Fruit fly (Drosophila melanogaster) whole organism, prepupa: ENCODE results near the gene Tsr1.
A peak's percentile ranks its signal among the peaks of the same experiment; 100 is the strongest.

ENCODE experiments used
- Blimp-1 ChIP-seq: fragments of 200-800 bp; sonication (Bioruptor generic); optimal IDR thresholded peaks from 3 replicates; lab custom pipeline; 2017; ENCODE audit warnings: missing biosample characterization, missing genetic modification characterization, mild to moderate bottlenecking, moderate library complexity, missing genetic modification reagents
- CG10631 ChIP-seq: fragments of 200-800 bp; sonication (Bioruptor generic); optimal IDR thresholded peaks from 2 replicates; lab custom pipeline; 2016; ENCODE audit warnings: missing biosample characterization, missing genetic modification characterization
- CG10669 ChIP-seq: fragments of 200-800 bp; sonication (Bioruptor generic); optimal IDR thresholded peaks from 3 replicates; lab custom pipeline; 2018; ENCODE audit warnings: missing biosample characterization, mild to moderate bottlenecking, missing genetic modification characterization, moderate library complexity
- CG11294 ChIP-seq: fragments of 200-800 bp; sonication (Bioruptor generic); IDR thresholded peaks from 2 replicates; pipeline ENCODE4 v1.3.6; 2022; ENCODE audit warnings: missing biosample characterization, missing genetic modification characterization
- CG11902 ChIP-seq: fragments of 200-800 bp; sonication (Bioruptor generic); optimal IDR thresholded peaks from 3 replicates; lab custom pipeline; 2016; ENCODE audit warnings: missing biosample characterization, missing genetic modification characterization
- CG15336 ChIP-seq: fragments of 200-800 bp; sonication (Bioruptor generic); IDR thresholded peaks from 2 replicates; pipeline ENCODE4 v1.3.6; 2022; ENCODE audit warnings: missing biosample characterization, missing genetic modification characterization
- CG16779 ChIP-seq: fragments of 200-800 bp; sonication (Bioruptor generic); optimal IDR thresholded peaks from 3 replicates; lab custom pipeline; 2017; ENCODE audit warnings: missing biosample characterization, mild to moderate bottlenecking, missing genetic modification characterization
- CG31627 ChIP-seq: fragments of 200-800 bp; sonication (Bioruptor generic); optimal IDR thresholded peaks from 3 replicates; lab custom pipeline; 2016; ENCODE audit warnings: missing biosample characterization, missing genetic modification characterization
- CG34406 ChIP-seq: fragments of 200-800 bp; sonication (Bioruptor generic); optimal IDR thresholded peaks from 3 replicates; lab custom pipeline; 2016; ENCODE audit warnings: missing biosample characterization, missing genetic modification characterization
- CG3919 ChIP-seq: fragments of 200-800 bp; sonication (Bioruptor generic); optimal IDR thresholded peaks from 3 replicates; lab custom pipeline; 2016; ENCODE audit warnings: missing biosample characterization, missing genetic modification characterization
- CG4318 ChIP-seq: fragments of 200-800 bp; sonication (Bioruptor generic); optimal IDR thresholded peaks from 3 replicates; lab custom pipeline; 2017; ENCODE audit warnings: missing biosample characterization, mild to moderate bottlenecking, missing genetic modification characterization
- CG6163 ChIP-seq: fragments of 200-800 bp; sonication (Bioruptor generic); IDR thresholded peaks from 3 replicates; pipeline ENCODE4 v1.3.6; 2022; ENCODE audit warnings: missing biosample characterization, missing genetic modification characterization
- CG6276 ChIP-seq: fragments of 200-800 bp; sonication (Bioruptor generic); optimal IDR thresholded peaks from 2 replicates; lab custom pipeline; 2017; ENCODE audit warnings: missing biosample characterization, mild to moderate bottlenecking, missing genetic modification characterization
- CG6792 ChIP-seq: fragments of 200-800 bp; sonication (Bioruptor generic); optimal IDR thresholded peaks from 3 replicates; lab custom pipeline; 2016; ENCODE audit warnings: missing biosample characterization, missing genetic modification characterization
- CG6854 ChIP-seq: fragments of 200-800 bp; sonication (Bioruptor generic); optimal IDR thresholded peaks from 2 replicates; lab custom pipeline; 2017; ENCODE audit warnings: missing biosample characterization, mild to moderate bottlenecking, missing genetic modification characterization
- CG7368 ChIP-seq: fragments of 200-800 bp; sonication (Bioruptor generic); optimal IDR thresholded peaks from 3 replicates; lab custom pipeline; 2016; ENCODE audit warnings: missing biosample characterization, missing genetic modification characterization
- CG8319 ChIP-seq: fragments of 200-800 bp; sonication (Bioruptor generic); optimal IDR thresholded peaks from 3 replicates; lab custom pipeline; 2016; ENCODE audit warnings: missing biosample characterization, missing genetic modification characterization
- CG9139 ChIP-seq: fragments of 200-800 bp; sonication (Bioruptor generic); optimal IDR thresholded peaks from 3 replicates; lab custom pipeline; 2017; ENCODE audit warnings: missing biosample characterization, mild to moderate bottlenecking, missing genetic modification characterization
- Eip75B ChIP-seq: fragments of 200-800 bp; sonication (Bioruptor generic); optimal IDR thresholded peaks from 3 replicates; lab custom pipeline; 2016; ENCODE audit warnings: missing biosample characterization, missing genetic modification characterization
- Eip93F ChIP-seq: fragments of 200-800 bp; sonication (Bioruptor generic); optimal IDR thresholded peaks from 2 replicates; lab custom pipeline; 2016; ENCODE audit warnings: missing biosample characterization, mild to moderate bottlenecking, missing genetic modification characterization
- Ets21C ChIP-seq: fragments of 200-800 bp; sonication (Bioruptor generic); optimal IDR thresholded peaks from 3 replicates; lab custom pipeline; 2016; ENCODE audit warnings: missing biosample characterization, missing genetic modification characterization
- Ets96B ChIP-seq: fragments of 200-800 bp; optimal IDR thresholded peaks from 2 replicates; lab custom pipeline; 2019; ENCODE audit warnings: missing biosample characterization, mild to moderate bottlenecking, missing genetic modification characterization, moderate library complexity
- Gug ChIP-seq: fragments of 200-800 bp; sonication (Bioruptor generic); IDR thresholded peaks from 2 replicates; pipeline ENCODE4 v1.3.6; 2022; ENCODE audit warnings: missing biosample characterization, missing genetic modification characterization
- Hr38 ChIP-seq: sonication (Bioruptor generic); optimal IDR thresholded peaks from 2 replicates; lab custom pipeline; 2016; ENCODE audit warnings: missing biosample characterization, missing genetic modification characterization
- Hr4 ChIP-seq: fragments of 200-800 bp; sonication (Bioruptor generic); optimal IDR thresholded peaks from 3 replicates; lab custom pipeline; 2016; ENCODE audit warnings: missing biosample characterization, missing genetic modification characterization
- Lpt ChIP-seq: fragments of 200-800 bp; sonication (Bioruptor generic); optimal IDR thresholded peaks from 3 replicates; lab custom pipeline; 2016; ENCODE audit warnings: missing biosample characterization, missing genetic modification characterization
- Smox ChIP-seq: fragments of 200-800 bp; sonication (Bioruptor generic); optimal IDR thresholded peaks from 3 replicates; lab custom pipeline; 2016; ENCODE audit warnings: missing biosample characterization, missing genetic modification characterization
- Sox102F ChIP-seq: fragments of 200-800 bp; sonication (Bioruptor generic); optimal IDR thresholded peaks from 2 replicates; lab custom pipeline; 2016; ENCODE audit warnings: missing biosample characterization, mild to moderate bottlenecking, missing genetic modification characterization
- cyc ChIP-seq: fragments of 200-800 bp; sonication (Bioruptor generic); optimal IDR thresholded peaks from 3 replicates; lab custom pipeline; 2016; ENCODE audit warnings: missing biosample characterization, missing genetic modification characterization
- dac ChIP-seq: fragments of 200-800 bp; sonication (Bioruptor generic); optimal IDR thresholded peaks from 2 replicates; lab custom pipeline; 2017; ENCODE audit warnings: missing biosample characterization, mild to moderate bottlenecking, missing genetic modification characterization
- eg ChIP-seq: fragments of 200-800 bp; sonication (Bioruptor generic); IDR thresholded peaks from 3 replicates; pipeline ENCODE4 v1.3.6; 2022; ENCODE audit warnings: missing biosample characterization, missing genetic modification characterization
- esn ChIP-seq: fragments of 200-800 bp; sonication (Bioruptor generic); optimal IDR thresholded peaks from 2 replicates; lab custom pipeline; 2016; ENCODE audit warnings: missing biosample characterization, mild to moderate bottlenecking, missing genetic modification characterization, moderate library complexity
- fkh ChIP-seq: fragments of 200-800 bp; sonication (Bioruptor generic); optimal IDR thresholded peaks from 3 replicates; lab custom pipeline; 2017; ENCODE audit warnings: missing biosample characterization, mild to moderate bottlenecking, missing genetic modification characterization, moderate library complexity
- lz ChIP-seq: fragments of 200-800 bp; sonication (Bioruptor generic); optimal IDR thresholded peaks from 3 replicates; lab custom pipeline; 2016; ENCODE audit warnings: missing biosample characterization, missing genetic modification characterization
- net ChIP-seq: fragments of 200-800 bp; sonication (Bioruptor generic); optimal IDR thresholded peaks from 3 replicates; lab custom pipeline; 2016; ENCODE audit warnings: missing biosample characterization, missing genetic modification characterization
- pdm3 ChIP-seq: fragments of 200-800 bp; sonication (Bioruptor generic); optimal IDR thresholded peaks from 3 replicates; lab custom pipeline; 2016; ENCODE audit warnings: missing biosample characterization, missing genetic modification characterization
- salr ChIP-seq, 2 experiments: fragments of 200-800 bp; sonication (Bioruptor generic); optimal IDR thresholded peaks; 3 replicates each; lab custom pipeline; 2016 to 2018; ENCODE audit warnings: missing biosample characterization in 2 of 2, missing genetic modification characterization in 2 of 2, mild to moderate bottlenecking in 1 of 2
- spab ChIP-seq: fragments of 200-800 bp; sonication (Bioruptor generic); optimal IDR thresholded peaks from 2 replicates; lab custom pipeline; 2017; ENCODE audit warnings: missing biosample characterization, mild to moderate bottlenecking, missing genetic modification characterization, missing genetic modification reagents
- ss ChIP-seq, 2 experiments: fragments of 200-800 bp; sonication (Bioruptor generic); optimal IDR thresholded peaks; 2 replicates in 1 of 2; 3 replicates in 1 of 2; lab custom pipeline; 2017 to 2018; ENCODE audit warnings: mild to moderate bottlenecking in 2 of 2, missing biosample characterization in 2 of 2, missing genetic modification characterization in 2 of 2, moderate library complexity in 1 of 2
- svp ChIP-seq: fragments of 200-800 bp; sonication (Bioruptor generic); peaks from one replicate; lab custom pipeline; 2016; ENCODE audit warnings: missing biosample characterization, missing genetic modification characterization
- vri ChIP-seq: fragments of 200-800 bp; sonication (Bioruptor generic); optimal IDR thresholded peaks from 3 replicates; lab custom pipeline; 2016; ENCODE audit warnings: missing biosample characterization, mild to moderate bottlenecking, missing genetic modification characterization

Tsr1 gene

DNA sequence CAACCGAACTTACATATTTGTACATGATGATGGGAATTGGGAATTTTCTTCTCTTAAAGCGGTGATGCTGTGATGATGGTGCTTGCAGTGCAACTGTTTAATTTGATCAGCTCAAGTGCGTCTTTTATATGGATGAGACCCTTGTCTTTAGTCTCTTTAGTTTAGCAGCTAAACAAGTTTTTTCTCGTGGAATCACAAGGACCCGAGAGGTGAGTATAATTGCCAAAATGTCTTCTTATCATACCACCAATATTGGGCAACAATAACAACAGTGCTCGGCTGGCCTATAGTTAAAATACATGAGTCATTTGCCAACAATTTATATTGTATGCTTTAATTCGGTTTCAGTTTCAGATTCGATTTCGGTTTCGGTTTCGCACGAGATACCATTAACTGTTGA is 37.3 kb upstream of the Tsr1 start, which contains the start of gene Edg78E:
TSS of gene Edg78E (minus strand) at position 101 of the 400 bp plus-strand sequence.
- TF ChIP-seq Hr38 (GFP tag; lab: Kevin White, UChicago) (no peak), Smox (no peak), CG16779 (tag; lab: Kevin White, UChicago) (no peak), CG9139 (no peak), CG10631 (GFP tag; lab: Kevin White, UChicago) (no peak), CG7368 (no peak), salr (GFP tag; optimal IDR thresholded peaks at IDR 0.05; lab: Kevin White, UChicago) (no peak), svp (GFP tag; lab: Kevin White, UChicago) (no peak)

dm6 chr3L:21298375-21298774 is 36.6 kb upstream of the Tsr1 start, which contains the start of gene CG43702:
Gene CG43702, plus strand, starts transcription at chr3L:21298675.
- TF ChIP-seq dac (GFP tag; lab: Kevin White, UChicago), result no peak
- TF ChIP-seq Ets96B (tag; lab: Kevin White, UChicago), result no peak
- TF ChIP-seq net (GFP tag; lab: Kevin White, UChicago), result no peak
- no peak for TF ChIP-seq CG4318 (GFP tag; lab: Kevin White, UChicago)

dm6 chr3L:21299203-21299602 is 35.8 kb upstream of the Tsr1 start:
- no peak for TF ChIP-seq CG11902
- TF ChIP-seq Ets21C (GFP tag; lab: Kevin White, UChicago), result no peak
- TF ChIP-seq CG10631 (GFP tag; lab: Kevin White, UChicago), result no peak
- TF ChIP-seq net (GFP tag; lab: Kevin White, UChicago), result no peak
- TF ChIP-seq CG9139, result no peak
- no peak for TF ChIP-seq CG34406 (GFP tag; lab: Kevin White, UChicago)
- TF ChIP-seq CG6276 (GFP tag; lab: Kevin White, UChicago), result no peak
- TF ChIP-seq Lpt (GFP tag; lab: Kevin White, UChicago), result no peak
- TF ChIP-seq CG11294, result no peak
- TF ChIP-seq CG6854, result no peak
- no peak for TF ChIP-seq lz (GFP tag; lab: Kevin White, UChicago)
- TF ChIP-seq ss (GFP tag; optimal IDR thresholded peaks at IDR 0.05; lab: Kevin White, UChicago), result no peak
- TF ChIP-seq Eip75B (GFP tag; lab: Kevin White, UChicago), result no peak
- TF ChIP-seq vri, result no peak
- TF ChIP-seq esn, result no peak

dm6 chr3L:21300280-21300679 is 34.7 kb upstream of the Tsr1 start, which contains the start of gene Cpr78Cc:
Gene Cpr78Cc, plus strand, starts transcription at chr3L:21300580.
- no peak for TF ChIP-seq CG10631 (GFP tag; lab: Kevin White, UChicago)
- TF ChIP-seq esn, result no peak
- TF ChIP-seq lz (GFP tag; lab: Kevin White, UChicago), result no peak
- TF ChIP-seq Hr4 (GFP tag; lab: Kevin White, UChicago), result no peak
- no peak for TF ChIP-seq CG31627 (GFP tag; lab: Kevin White, UChicago)
- no peak for TF ChIP-seq salr (GFP tag; optimal IDR thresholded peaks at IDR 0.05; lab: Kevin White, UChicago)
- no peak for TF ChIP-seq CG6163
- no peak for TF ChIP-seq Smox
- no peak for TF ChIP-seq CG16779 (tag; lab: Kevin White, UChicago)
- no peak for TF ChIP-seq Gug (GFP tag; lab: Robert Waterston, UW)

dm6 chr3L:21301737-21302487 is 33.1 kb upstream of the Tsr1 start:
- TF ChIP-seq lz (GFP tag; lab: Kevin White, UChicago) (no peak), CG3919 (peak; percentile 31), vri (no peak), CG7368 (no peak), CG9139 (no peak), CG16779 (tag; lab: Kevin White, UChicago) (no peak), CG6854 (no peak), CG31627 (GFP tag; lab: Kevin White, UChicago) (no peak), net (GFP tag; lab: Kevin White, UChicago) (no peak), CG8319 (GFP tag; lab: Kevin White, UChicago) (no peak), Ets96B (tag; lab: Kevin White, UChicago) (peak; percentile 38), CG15336 (GFP tag; lab: Robert Waterston, UW) (no peak), Sox102F (GFP tag; lab: Kevin White, UChicago) (no peak), eg (GFP tag; lab: Robert Waterston, UW) (no peak), cyc (GFP tag; lab: Kevin White, UChicago) (no peak), fkh (GFP tag; lab: Kevin White, UChicago) (no peak), CG10669 (GFP tag; lab: Kevin White, UChicago) (peak; percentile 3), pdm3 (peak; percentile 18), CG6792 (peak; percentile 4), Eip93F (GFP tag; lab: Kevin White, UChicago) (no peak), Blimp-1 (peak; percentile 85), svp (GFP tag; lab: Kevin White, UChicago) (no peak), spab (GFP tag; lab: Kevin White, UChicago) (no peak)
